Worm (Caenorhabditis elegans): ENCODE data around the gene srw-15.
"Not testable (repeated sequence)": the region's sequence is repeated elsewhere in the genome, so short reads cannot be mapped to it uniquely, and the experiment has no call there.

Gene srw-15

DNA sequence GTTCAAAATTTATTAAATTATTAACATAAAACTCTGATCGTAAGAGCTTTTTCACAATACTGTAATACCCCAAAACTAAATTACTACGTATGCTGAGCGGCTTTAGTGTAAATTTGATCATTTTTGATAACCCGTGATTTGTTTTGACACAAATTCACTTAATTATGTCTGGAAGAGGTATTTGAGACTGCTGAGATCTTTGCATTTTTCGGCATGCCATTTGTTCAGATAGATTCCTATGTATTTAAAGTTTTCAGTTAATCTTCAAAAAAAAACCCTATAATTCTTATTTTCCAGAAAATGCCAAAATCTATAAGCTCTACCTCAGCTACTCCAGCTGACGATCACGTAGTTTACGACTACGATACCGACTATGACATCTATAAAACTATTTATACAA, at the start of gene srw-15:
srw-15 (plus strand) TSS at position 301 of the 400 bp plus-strand sequence.
- no peak for TF ChIP-seq unc-62 (GFP tag; optimal IDR thresholded peaks at IDR 0.05)

DNA sequence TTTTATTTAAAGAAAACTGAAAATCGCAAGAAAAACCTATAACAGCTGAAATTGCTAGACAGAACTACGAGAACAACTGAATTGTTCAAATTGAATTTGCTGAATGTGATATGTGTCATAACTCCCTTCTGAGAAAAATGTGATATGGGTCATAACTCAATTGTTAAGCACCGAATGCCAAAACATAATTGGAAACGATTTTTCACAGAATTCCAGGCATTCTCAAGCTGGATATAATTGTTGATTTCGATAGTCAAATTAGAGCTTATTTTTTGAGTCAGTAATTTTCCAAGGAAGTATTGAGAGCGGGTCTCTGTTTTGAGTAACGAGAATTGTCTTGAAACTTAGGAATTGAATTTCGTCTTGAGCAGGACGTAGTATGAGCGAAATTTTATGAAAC, 48.4 kb upstream of the srw-15 start:
- TF ChIP-seq unc-62 (GFP tag; optimal IDR thresholded peaks at IDR 0.05): no peak

DNA sequence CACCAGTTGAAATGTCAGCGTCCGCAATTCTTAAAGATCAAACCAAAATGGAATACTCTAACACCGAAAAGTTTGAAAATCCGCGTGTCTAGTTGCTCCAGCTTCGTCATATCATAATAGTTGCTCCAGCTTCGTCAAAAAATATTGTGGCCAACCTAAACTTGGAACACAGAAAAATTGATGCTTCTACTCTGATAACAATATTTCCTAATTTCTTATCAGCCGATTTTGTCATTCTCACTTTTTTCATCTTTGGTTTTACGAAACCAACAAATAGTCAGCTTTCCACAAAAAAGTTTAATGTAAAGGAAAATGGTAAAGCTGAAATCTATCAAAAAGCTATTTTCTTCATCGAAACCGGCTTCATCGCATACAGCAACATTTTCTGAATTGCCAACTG, 47.9 kb upstream of the srw-15 start, which contains the start of gene fbxa-84:
fbxa-84 (plus strand) TSS at position 34 of the 400 bp plus-strand sequence.
- TF ChIP-seq unc-62 (GFP tag; optimal IDR thresholded peaks at IDR 0.05): no peak

DNA sequence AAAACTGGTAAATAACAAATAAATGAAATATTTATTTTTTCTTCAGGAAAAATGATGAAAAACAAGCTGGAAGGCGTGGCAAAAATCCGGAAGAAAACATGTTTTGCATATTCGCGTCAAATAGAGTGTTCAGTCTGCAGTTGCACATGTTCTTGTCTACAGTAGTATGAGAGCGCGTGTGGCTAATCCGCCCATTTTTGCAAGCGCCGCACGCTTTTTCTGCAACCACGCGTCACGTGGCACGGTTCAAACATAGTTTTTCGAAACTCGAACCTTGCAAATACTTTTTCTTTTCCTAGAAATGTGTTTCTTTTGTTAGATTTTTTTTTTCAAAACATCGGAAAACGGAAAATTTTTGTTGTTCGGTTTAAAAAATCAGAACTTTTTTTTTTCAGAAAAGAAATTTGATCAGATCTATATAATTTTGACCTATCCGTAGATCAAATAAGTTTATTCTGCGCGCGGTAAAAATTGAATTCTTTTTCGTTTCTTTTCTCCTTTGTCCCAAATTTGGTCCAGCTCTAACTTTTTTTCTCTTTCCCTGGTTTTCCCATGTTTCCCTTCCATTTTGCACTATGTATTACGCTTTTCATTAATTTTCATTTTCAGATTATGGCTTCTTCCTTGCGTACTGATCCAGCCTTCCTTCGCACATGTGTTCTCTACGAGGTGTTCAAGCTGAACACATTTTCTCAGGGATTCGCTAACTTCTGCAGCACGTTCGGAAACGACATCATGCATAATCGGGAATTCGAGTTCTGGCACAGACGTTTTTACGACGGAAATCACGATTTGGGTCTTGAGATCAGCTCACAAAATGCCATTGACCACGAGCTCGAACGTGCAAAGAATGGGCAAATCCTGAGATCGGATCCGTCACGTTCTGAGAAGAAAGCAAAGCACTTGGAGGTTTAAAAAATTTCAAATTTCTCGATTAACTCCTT, 46.0 kb upstream of the srw-15 start, which contains the start of gene Y75B12B.1:
Y75B12B.1 (plus strand) TSS at position 603 of the 944 bp plus-strand sequence.
- TF ChIP-seq unc-62 (GFP tag; optimal IDR thresholded peaks at IDR 0.05): no peak

DNA sequence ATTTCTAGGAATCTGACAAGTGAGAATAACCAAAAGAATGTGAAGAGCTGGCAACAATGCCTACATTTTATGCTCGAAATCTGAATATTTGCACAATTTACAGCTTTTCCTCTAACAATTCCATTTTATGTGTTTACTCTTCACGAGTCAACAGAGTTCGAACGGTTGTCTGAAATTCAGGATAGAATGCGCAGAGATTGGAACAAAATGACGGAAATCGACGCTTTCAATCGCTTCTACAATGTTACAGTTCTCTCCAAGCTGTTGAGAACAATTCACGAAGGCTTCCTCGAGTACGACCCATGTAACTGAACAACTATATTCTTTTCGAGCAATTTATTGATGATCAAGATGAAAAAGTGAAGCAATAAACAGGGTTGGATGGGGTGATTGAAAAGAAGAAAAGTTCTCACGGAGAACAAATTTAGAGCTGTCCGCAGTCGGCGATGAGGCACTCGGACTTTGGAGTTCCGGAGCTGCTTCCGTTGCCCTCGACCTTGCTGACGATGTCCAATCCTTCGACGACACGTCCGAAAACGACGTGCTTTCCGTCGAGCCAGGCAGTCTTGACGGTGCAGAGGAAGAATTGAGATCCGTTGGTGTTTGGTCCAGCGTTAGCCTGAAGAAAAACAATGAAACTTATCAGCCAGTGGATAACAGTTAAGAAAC, 44.0 kb upstream of the srw-15 start, which contains the start of gene Y75B12B.3:
Y75B12B.3 (minus strand) TSS at position 21 of the 669 bp plus-strand sequence.
- TF ChIP-seq unc-62 (GFP tag; optimal IDR thresholded peaks at IDR 0.05): no peak

DNA sequence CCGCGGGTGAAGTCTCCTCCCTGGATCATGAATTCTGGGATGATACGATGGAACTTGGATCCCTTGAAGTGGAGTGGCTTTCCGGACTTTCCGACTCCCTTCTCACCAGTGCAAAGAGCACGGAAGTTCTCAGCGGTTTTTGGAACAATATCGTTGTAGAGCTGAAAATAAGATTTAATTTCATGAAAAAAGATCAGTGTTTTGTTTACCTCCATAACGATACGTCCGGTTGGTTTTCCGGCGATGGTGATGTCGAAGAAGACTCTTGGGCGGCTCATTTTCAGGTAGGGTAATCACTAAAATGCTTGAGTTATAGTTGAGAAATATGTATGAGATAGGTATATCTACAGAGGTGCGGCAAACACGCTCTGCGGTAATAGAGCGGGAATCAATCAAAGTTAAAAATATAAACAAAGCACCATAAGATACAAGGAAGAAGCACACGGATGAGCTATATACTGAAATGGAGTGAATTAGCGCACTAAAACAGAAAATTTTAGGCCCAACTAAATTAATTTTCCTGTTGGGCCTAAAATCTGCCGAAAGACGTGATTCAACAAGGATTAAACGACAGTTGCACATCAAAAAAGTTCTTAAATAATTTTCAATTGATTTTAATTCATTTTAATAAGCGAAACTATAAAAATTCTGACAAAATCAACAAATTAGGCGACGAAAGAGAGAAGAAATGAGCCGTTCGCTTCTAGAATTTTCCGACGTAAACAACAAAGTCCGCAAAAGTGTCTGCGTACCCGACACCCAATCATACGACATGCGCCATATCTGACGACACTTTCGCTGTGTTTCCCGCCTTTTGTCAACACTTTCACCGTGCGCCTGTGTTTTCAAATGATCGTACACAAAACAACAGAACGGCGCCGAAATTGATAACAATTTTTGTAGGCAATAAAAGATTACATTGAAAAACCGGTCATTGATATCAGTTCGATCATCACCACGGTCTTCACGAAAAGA, 43.0 kb upstream of the srw-15 start, which contains the start of the genes cyn-7 and bath-36:
cyn-7 (minus strand) TSS at position 296 of the 975 bp plus-strand sequence.
bath-36 (plus strand) TSS at position 806 of the 975 bp plus-strand sequence.
- no peak for TF ChIP-seq unc-62 (GFP tag; optimal IDR thresholded peaks at IDR 0.05)

DNA sequence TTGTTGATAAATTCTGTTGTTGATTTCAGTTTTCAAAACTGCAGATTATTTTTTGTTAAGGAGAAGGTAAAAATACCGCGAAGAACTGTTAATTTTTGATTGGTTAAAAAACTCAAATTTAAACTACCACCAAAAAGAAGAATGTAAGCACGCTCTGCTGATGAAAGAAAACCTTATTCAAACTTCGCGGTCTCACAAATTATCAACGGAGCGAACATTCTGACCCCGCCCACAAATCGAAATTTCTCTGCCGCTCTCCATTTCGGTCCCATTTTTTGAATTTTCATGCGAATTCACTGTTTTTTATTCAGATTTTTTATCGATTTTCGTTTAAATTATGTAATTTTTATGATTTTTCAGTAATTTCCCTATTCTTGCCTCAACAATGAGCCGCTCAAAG, 40.8 kb upstream of the srw-15 start, which contains the start of gene cyn-3:
cyn-3 (plus strand) TSS at position 361 of the 400 bp plus-strand sequence.
- TF ChIP-seq unc-62 (GFP tag; optimal IDR thresholded peaks at IDR 0.05): no peak

DNA sequence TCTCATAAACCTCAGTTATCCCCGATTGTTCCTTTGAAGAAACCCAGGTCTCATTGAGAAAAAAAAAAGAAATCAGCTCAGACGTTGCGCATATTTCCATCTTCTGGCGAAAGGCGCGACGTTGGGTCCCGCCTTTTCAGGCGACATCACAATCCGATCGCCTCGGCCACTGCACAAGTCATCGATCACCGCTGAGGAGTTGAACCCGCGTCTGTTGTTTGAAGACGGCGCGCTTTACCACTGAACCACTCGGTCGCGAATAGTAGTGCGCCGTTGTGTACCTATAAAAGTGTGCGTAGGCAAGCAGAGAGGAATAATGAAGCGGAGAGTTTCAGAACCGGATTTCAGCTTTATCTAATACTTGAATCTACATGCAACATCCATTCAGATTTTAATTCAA, 39.4 kb upstream of the srw-15 start, which contains the start of gene Y75B12B.11:
Y75B12B.11 (plus strand) TSS at position 394 of the 400 bp plus-strand sequence.
- no peak for TF ChIP-seq unc-62 (GFP tag; optimal IDR thresholded peaks at IDR 0.05)

DNA sequence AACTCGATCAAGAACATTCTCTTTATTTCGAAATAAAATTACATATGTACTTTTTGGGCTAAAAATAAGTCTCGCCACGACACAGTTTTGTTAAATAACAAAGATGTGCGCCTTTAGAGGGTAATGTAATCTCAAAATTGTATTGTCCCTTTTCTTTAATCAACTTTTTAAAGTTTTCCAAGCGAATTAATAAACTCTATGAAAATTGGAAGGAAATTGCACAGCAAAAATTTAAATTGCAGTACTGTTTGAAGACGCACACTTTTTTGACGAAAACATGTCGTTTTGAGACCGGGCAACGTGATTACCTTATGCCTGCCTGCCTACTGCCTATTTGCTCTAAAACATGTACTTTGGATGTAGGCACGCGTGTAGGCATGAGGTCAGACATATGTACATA, 38.4 kb upstream of the srw-15 start:
- no peak for TF ChIP-seq unc-62 (GFP tag; optimal IDR thresholded peaks at IDR 0.05)

DNA sequence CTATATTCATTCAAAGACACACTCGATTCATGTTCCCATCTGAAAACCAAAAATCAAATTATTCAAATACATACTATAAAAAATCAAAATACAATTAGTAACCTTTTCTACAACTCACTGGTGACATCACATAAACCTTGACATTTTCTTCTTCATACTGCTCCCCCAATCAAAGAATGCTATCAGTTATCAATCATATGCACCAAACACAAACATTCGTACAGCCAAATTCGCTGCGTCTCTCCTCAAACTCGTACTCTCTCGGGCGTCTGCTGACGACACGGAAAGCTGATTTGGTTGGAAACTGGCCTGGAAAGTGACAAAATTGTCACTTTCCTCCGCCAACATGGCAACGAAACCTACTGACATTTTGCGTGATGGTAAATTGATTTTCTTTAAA, 38.0 kb upstream of the srw-15 start, which contains the start of gene plc-2:
plc-2 (plus strand) TSS at position 196 of the 400 bp plus-strand sequence.
- TF ChIP-seq unc-62 (GFP tag; optimal IDR thresholded peaks at IDR 0.05): no peak

DNA sequence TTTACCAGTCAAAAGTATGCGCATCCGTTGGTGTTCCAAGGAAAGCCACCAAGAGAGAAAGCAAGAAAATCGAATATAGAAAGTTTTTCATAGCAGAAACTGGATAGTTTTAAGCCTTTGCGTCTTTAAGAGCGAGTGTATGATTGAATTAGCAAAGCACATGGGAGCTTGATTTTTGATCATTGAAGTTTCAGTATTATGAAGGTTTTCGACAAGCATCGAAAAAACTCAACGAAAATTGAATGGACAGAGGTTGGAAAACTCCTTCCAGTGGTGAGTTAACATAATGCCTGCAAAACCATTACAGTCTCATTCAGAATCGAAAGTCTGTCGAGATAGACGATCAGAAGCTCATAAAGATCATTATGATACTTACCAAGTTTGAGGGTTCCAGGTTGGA, 36.4 kb upstream of the srw-15 start, which contains the start of gene Y75B12B.13:
Y75B12B.13 (minus strand) TSS at position 101 of the 400 bp plus-strand sequence.
- TF ChIP-seq unc-62 (GFP tag; optimal IDR thresholded peaks at IDR 0.05): no peak

DNA sequence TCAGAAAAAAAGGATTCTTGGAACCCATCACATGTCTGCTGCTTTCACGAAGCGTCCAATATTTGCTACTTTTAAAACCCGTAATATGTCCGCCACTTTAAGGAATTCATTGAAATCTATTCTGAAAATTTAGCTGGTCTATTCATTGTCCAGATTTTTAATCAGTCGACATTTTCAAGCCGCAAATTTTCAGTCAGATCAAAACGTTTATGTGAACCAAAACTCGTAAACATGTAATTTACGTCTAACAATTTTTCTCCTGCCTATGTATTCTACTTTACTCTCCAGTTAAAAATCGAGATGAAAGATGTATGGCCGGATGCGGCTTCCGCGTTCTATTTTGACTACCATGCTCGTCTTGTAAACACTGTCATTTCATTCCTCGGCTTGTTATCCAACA, 32.4 kb upstream of the srw-15 start, which contains the start of gene srw-1:
srw-1 (plus strand) TSS at position 301 of the 400 bp plus-strand sequence.
- TF ChIP-seq unc-62 (GFP tag; optimal IDR thresholded peaks at IDR 0.05): no peak

DNA sequence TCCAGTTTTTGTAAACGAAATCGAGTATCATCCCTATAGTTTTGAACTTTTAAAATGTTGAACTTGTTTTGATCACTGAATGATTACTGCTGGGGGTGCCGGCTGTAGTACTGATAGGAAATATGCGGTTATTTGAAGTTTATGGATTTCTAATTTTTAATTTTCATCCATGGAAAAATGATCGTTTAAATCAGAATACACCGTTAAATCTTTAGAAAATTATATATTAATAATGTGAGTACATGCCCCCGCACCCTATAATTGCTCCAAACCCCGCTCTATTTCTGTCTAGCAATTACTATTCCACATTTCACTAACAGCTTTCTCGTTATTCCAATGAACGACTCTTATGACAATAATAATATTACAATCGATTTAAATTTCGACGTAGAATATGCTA, 30.6 kb upstream of the srw-15 start, which contains the start of gene Y75B12B.10:
Y75B12B.10 (plus strand) TSS at position 301 of the 400 bp plus-strand sequence.
- TF ChIP-seq unc-62 (GFP tag; optimal IDR thresholded peaks at IDR 0.05): no peak

DNA sequence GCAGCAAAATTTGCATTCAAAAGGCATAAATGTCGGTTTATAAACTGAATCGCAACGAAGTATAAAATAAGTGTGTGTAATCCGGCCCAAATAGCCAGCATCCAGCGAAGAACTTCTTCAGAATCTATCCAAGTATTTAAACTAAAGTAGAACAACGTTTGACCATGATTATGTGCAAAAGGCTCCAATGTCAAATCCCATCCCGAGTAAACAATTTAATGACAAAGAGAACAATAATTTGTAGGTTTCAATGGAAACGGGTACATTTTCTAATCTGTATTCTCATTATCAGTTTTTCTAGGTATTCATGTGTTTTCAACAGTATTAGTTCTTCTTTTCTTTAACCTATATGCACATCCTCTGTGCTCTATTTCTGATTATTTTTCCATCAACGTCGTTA, 22.7 kb upstream of the srw-15 start, which contains the start of gene C41G6.12:
C41G6.12 (minus strand) TSS at position 101 of the 400 bp plus-strand sequence.
- TF ChIP-seq unc-62 (GFP tag; optimal IDR thresholded peaks at IDR 0.05): not testable (repeated sequence)

Measured in whole organism, dauer.